Worm (Caenorhabditis elegans): ENCODE data around the gene gldi-11.

The gldi-11 gene

ce11 chrII:4954099-4954959, 8.7 kb upstream of the gldi-11 start (continued):
- TF ChIP-seq snpc-3.4 (tag; optimal IDR thresholded peaks at IDR 0.05) = peak; percentile 21
- no peak for TF ChIP-seq hlh-12 (tag; optimal IDR thresholded peaks at IDR 0.05)
- no peak for TF ChIP-seq let-526 (GFP tag; IDR thresholded peaks at IDR 0.05)
- 0 out of 2 replicates have a peak, but pooled peaks have one; percentile 20 for TF ChIP-seq C06A6.2 (GFP tag; conservative IDR thresholded peaks at IDR 0.05)
- no peak for TF ChIP-seq ztf-22 (GFP tag; optimal IDR thresholded peaks at IDR 0.05)
- no peak for TF ChIP-seq ztf-25 (GFP tag; IDR thresholded peaks at IDR 0.05)
- TF ChIP-seq unc-62 (GFP tag; optimal IDR thresholded peaks at IDR 0.05) = no peak
- no peak for TF ChIP-seq lsl-1 (GFP tag; optimal IDR thresholded peaks at IDR 0.05)
- TF ChIP-seq bed-1 (GFP tag; IDR thresholded peaks at IDR 0.05) = no peak
- TF ChIP-seq ccch-3 (GFP tag; optimal IDR thresholded peaks at IDR 0.05) = no peak
- TF ChIP-seq athp-1 (tag; optimal IDR thresholded peaks at IDR 0.05) = no peak
- no peak for TF ChIP-seq F52B5.7 (tag; optimal IDR thresholded peaks at IDR 0.05)
- TF ChIP-seq ztf-26 (tag; optimal IDR thresholded peaks at IDR 0.05) = no peak
- TF ChIP-seq lin-35 (GFP tag; optimal IDR thresholded peaks at IDR 0.05) = no peak
- no peak for TF ChIP-seq nhr-27 (tag; optimal IDR thresholded peaks at IDR 0.05)
- TF ChIP-seq ekl-4 (GFP tag; IDR thresholded peaks at IDR 0.05) = 0 out of 2 replicates have a peak, but pooled peaks have one; percentile 9
- TF ChIP-seq tlf-1 (GFP tag; optimal IDR thresholded peaks at IDR 0.05) = no peak
- TF ChIP-seq hlh-26 (GFP tag; conservative IDR thresholded peaks at IDR 0.05) = no peak
- peak; percentile 24; the same call in 1 of the 2 replicates for TF ChIP-seq Y53G8AR.9 (GFP tag; conservative IDR thresholded peaks at IDR 0.05)
- no peak for TF ChIP-seq repo-1 (tag; optimal IDR thresholded peaks at IDR 0.05)
- TF ChIP-seq zim-3 (tag; optimal IDR thresholded peaks at IDR 0.05) = no peak
- TF ChIP-seq cebp-1 (GFP tag; IDR thresholded peaks at IDR 0.05) = no peak
- peak; percentile 27 for TF ChIP-seq cebp-1 (tag; optimal IDR thresholded peaks at IDR 0.05)
- TF ChIP-seq ZK185.1 (tag; optimal IDR thresholded peaks at IDR 0.05; ENCODE audit: poor library complexity, severe bottlenecking) = no peak
- peak; percentile 7 for TF ChIP-seq tbp1 (GFP tag; optimal IDR thresholded peaks at IDR 0.05)
- no peak for TF ChIP-seq B0261.1 (tag; optimal IDR thresholded peaks at IDR 0.05)
- no peak for TF ChIP-seq him-1 (tag; optimal IDR thresholded peaks at IDR 0.05)
- no peak for TF ChIP-seq F22D6.2 (tag; optimal IDR thresholded peaks at IDR 0.05)
- TF ChIP-seq cebp-2 (GFP tag; IDR thresholded peaks at IDR 0.05) = no peak
- TF ChIP-seq lsy-27 (tag; optimal IDR thresholded peaks at IDR 0.05; ENCODE audit: borderline replicate concordance, insufficient read depth) = no peak
- no peak for TF ChIP-seq snpc-4 (GFP tag; optimal IDR thresholded peaks at IDR 0.05)
- peak in 1 of 4 experiments; percentile 7 for TF ChIP-seq snpc-4 (tag; optimal IDR thresholded peaks at IDR 0.05)
- TF ChIP-seq mel-28 (tag; optimal IDR thresholded peaks at IDR 0.05; ENCODE audit: borderline replicate concordance) = no peak

- TF ChIP-seq athp-1 (tag; optimal IDR thresholded peaks at IDR 0.05) = no peak
- TF ChIP-seq hlh-12 (tag; optimal IDR thresholded peaks at IDR 0.05) = no peak
- no peak for TF ChIP-seq Y67H2A.10 (GFP tag; conservative IDR thresholded peaks at IDR 0.05)
- TF ChIP-seq lsy-27 (tag; optimal IDR thresholded peaks at IDR 0.05; ENCODE audit: borderline replicate concordance, insufficient read depth) = no peak
- no peak for TF ChIP-seq attf-6 (GFP tag; IDR thresholded peaks at IDR 0.05)
- TF ChIP-seq snpc-1.1 (tag; optimal IDR thresholded peaks at IDR 0.05; ENCODE audit: insufficient read depth) = no peak
Measured at ce11 chrII:4953289-4953688, 7.7 kb upstream of the gldi-11 start, which contains the start of gene ndx-3. Gene ndx-3, plus strand, starts transcription at chrII:4953589.

Data from whole organism, young adult.